Worm (Caenorhabditis elegans): Measurements from ENCODE around the gene F18E9.8.

F18E9.8 gene

DNA sequence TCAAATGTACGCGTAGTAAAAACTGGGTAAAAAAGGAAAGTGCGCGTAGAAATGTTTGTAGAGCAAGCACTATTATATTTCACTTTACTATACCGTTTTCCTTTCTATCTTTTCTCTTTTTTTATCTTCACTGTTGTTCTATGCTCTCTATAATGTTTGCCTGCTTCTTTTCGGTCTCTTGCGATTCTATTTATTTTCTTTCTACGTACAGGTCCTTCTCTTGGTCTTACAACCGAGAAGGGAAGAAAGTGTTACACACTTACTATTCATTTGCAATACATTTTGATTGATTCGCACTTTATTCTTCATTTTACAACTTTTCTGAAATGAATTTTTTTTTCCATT is 16.9 kb downstream of the F18E9.8 start:
- peak; percentile 24 for TF ChIP-seq nhr-28 (tag; optimal IDR thresholded peaks at IDR 0.05)
- TF ChIP-seq aly-2 (tag; optimal IDR thresholded peaks at IDR 0.05) = no peak
- no peak for TF ChIP-seq unc-39 (tag; optimal IDR thresholded peaks at IDR 0.05)
- TF ChIP-seq ctbp-1 (GFP tag; IDR thresholded peaks at IDR 0.05) = no peak
- no peak for TF ChIP-seq fos-1 (tag; optimal IDR thresholded peaks at IDR 0.05)
- TF ChIP-seq dve-1 (tag; optimal IDR thresholded peaks at IDR 0.05; ENCODE audit: insufficient read depth) = peak; percentile 51
- no peak for TF ChIP-seq ZK337.2 (GFP tag; IDR thresholded peaks at IDR 0.05)
- TF ChIP-seq dmd-6 (GFP tag; IDR thresholded peaks at IDR 0.05) = no peak
- TF ChIP-seq mdl-1 (tag; optimal IDR thresholded peaks at IDR 0.05) = no peak
- TF ChIP-seq hmg-1.1 (GFP tag; IDR thresholded peaks at IDR 0.05) = no peak
- no peak for TF ChIP-seq snpc-4 (tag; optimal IDR thresholded peaks at IDR 0.05)
- TF ChIP-seq egl-43 (GFP tag; IDR thresholded peaks at IDR 0.05) = no peak
- TF ChIP-seq rbr-2 (tag; optimal IDR thresholded peaks at IDR 0.05) = no peak
- TF ChIP-seq lin-1 (GFP tag; IDR thresholded peaks at IDR 0.05) = no peak
- TF ChIP-seq Y48G9A.11 (GFP tag; IDR thresholded peaks at IDR 0.05) = no peak
- no peak for TF ChIP-seq nhr-237 (tag; optimal IDR thresholded peaks at IDR 0.05)
- no peak for TF ChIP-seq tag-97 (GFP tag; IDR thresholded peaks at IDR 0.05)
- TF ChIP-seq nhr-10 (tag; optimal IDR thresholded peaks at IDR 0.05) = no peak
- no peak for TF ChIP-seq zag-1 (tag; optimal IDR thresholded peaks at IDR 0.05)
- TF ChIP-seq dmd-9 (GFP tag; IDR thresholded peaks at IDR 0.05) = no peak
- no peak for TF ChIP-seq nhr-42 (GFP tag; IDR thresholded peaks at IDR 0.05)
- TF ChIP-seq zip-11 (GFP tag; IDR thresholded peaks at IDR 0.05) = no peak
- TF ChIP-seq aha-1 (tag) = peak; percentile 17
- TF ChIP-seq nhr-76 (tag; optimal IDR thresholded peaks at IDR 0.05) = no peak
- no peak for TF ChIP-seq daf-19 (GFP tag; conservative IDR thresholded peaks at IDR 0.05)
- no peak for TF ChIP-seq madf-9 (GFP tag; conservative IDR thresholded peaks at IDR 0.05)
- no peak for TF ChIP-seq skn-1 (tag; optimal IDR thresholded peaks at IDR 0.05)
- TF ChIP-seq daf-16 (GFP tag; optimal IDR thresholded peaks at IDR 0.05) = no peak
- TF ChIP-seq daf-16 (tag; optimal IDR thresholded peaks at IDR 0.05) = peak; percentile 9
- no peak for TF ChIP-seq unc-130 (GFP tag; optimal IDR thresholded peaks at IDR 0.05)
- TF ChIP-seq F26F4.8 (GFP tag; conservative IDR thresholded peaks at IDR 0.05) = no peak
- TF ChIP-seq lsy-2 (tag; optimal IDR thresholded peaks at IDR 0.05) = peak in 1 of 2 experiments; percentile 26
- no peak for TF ChIP-seq ZK546.5 (tag; optimal IDR thresholded peaks at IDR 0.05)
- no peak for TF ChIP-seq T26A8.4 (GFP tag; IDR thresholded peaks at IDR 0.05)
- TF ChIP-seq pha-4 (GFP tag; IDR thresholded peaks at IDR 0.05) = no peak
- TF ChIP-seq pha-4 (tag; optimal IDR thresholded peaks at IDR 0.05) = peak; percentile 9
- no peak for TF ChIP-seq Y5F2A.4 (GFP tag; optimal IDR thresholded peaks at IDR 0.05)
- no peak for TF ChIP-seq nhr-77 (tag; optimal IDR thresholded peaks at IDR 0.05)
- TF ChIP-seq lin-13 (GFP tag; optimal IDR thresholded peaks at IDR 0.05) = no peak
- TF ChIP-seq hlh-11 (tag; optimal IDR thresholded peaks at IDR 0.05) = no peak
- no peak for TF ChIP-seq lin-29 (GFP tag; IDR thresholded peaks at IDR 0.05)
- TF ChIP-seq F44E2.7 (GFP tag; IDR thresholded peaks at IDR 0.05) = no peak
- TF ChIP-seq lin-15B (tag; optimal IDR thresholded peaks at IDR 0.05) = no peak
- no peak for TF ChIP-seq ceh-44 (GFP tag; IDR thresholded peaks at IDR 0.05)
- TF ChIP-seq mxl-2 (GFP tag; conservative IDR thresholded peaks at IDR 0.05) = no peak
- no peak for TF ChIP-seq ceh-32 (tag; optimal IDR thresholded peaks at IDR 0.05; ENCODE audit: poor library complexity)
- peak; percentile 13 for TF ChIP-seq nhr-6 (tag; optimal IDR thresholded peaks at IDR 0.05)
- no peak for TF ChIP-seq ces-1 (GFP tag; optimal IDR thresholded peaks at IDR 0.05)
